Worm (Caenorhabditis elegans) whole organism, L4 larva: ENCODE results near the gene C09B8.3.

Source experiments
- F26F4.8 ChIP-seq: fragments of 200-800 bp; sonication (Bioruptor generic); conservative IDR thresholded peaks from 2 replicates; pipeline ENCODE4 v1.3.6; 2022; ENCODE audit warnings: missing genetic modification characterization, missing compliant biosample characterization
- F37D6.2 ChIP-seq: sonication (generic microtip); optimal IDR thresholded peaks from 2 replicates; lab custom pipeline; 2016; ENCODE audit warnings: mild to moderate bottlenecking, missing genetic modification characterization, missing compliant biosample characterization
- T26A8.4 ChIP-seq: fragments of 200-800 bp; sonication (Bioruptor generic); IDR thresholded peaks from 2 replicates; pipeline ENCODE4 v1.3.6; 2022; ENCODE audit warnings: missing genetic modification characterization, missing compliant biosample characterization
- Y48G9A.11 ChIP-seq: fragments of 200-800 bp; sonication (Bioruptor generic); IDR thresholded peaks from 2 replicates; pipeline ENCODE4 v1.3.6; 2022; ENCODE audit warnings: missing genetic modification reagents, missing genetic modification characterization, missing compliant biosample characterization
- ZK337.2 ChIP-seq: fragments of 200-800 bp; sonication (Bioruptor generic); IDR thresholded peaks from 2 replicates; pipeline ENCODE4 v1.3.6; 2022; ENCODE audit warnings: missing genetic modification reagents, missing genetic modification characterization, missing compliant biosample characterization
- ZK546.5 ChIP-seq, 2 experiments: sonication (generic microtip); optimal IDR thresholded peaks; 2 replicates each; lab custom pipeline; 2017; ENCODE audit warnings: missing biosample characterization in 2 of 2, missing genetic modification characterization in 2 of 2
- aha-1 ChIP-seq: fragments of 150-350 bp; peaks from one replicate; lab custom pipeline; 2014; ENCODE audit warnings: missing biosample characterization, missing genetic modification characterization
- ama-1 ChIP-seq: fragments of 150-350 bp; optimal IDR thresholded peaks from 2 replicates; lab custom pipeline; 2014; ENCODE audit warnings: inconsistent platforms, mixed read lengths
- attf-4 ChIP-seq: sonication (generic microtip); optimal IDR thresholded peaks from 3 replicates; lab custom pipeline; 2017; ENCODE audit warnings: missing biosample characterization, missing genetic modification characterization
- ceh-20 ChIP-seq: fragments of 200-800 bp; sonication (Bioruptor generic); IDR thresholded peaks from 2 replicates; pipeline ENCODE4 v1.3.6; 2022; ENCODE audit warnings: missing genetic modification reagents, missing genetic modification characterization, missing compliant biosample characterization
- ctbp-1 ChIP-seq: fragments of 200-800 bp; sonication (Bioruptor generic); IDR thresholded peaks from 2 replicates; pipeline ENCODE4 v1.3.6; 2022; ENCODE audit warnings: missing genetic modification reagents, missing genetic modification characterization, missing compliant biosample characterization
- daf-16 ChIP-seq, 3 experiments: sonication (generic microtip); optimal IDR thresholded peaks; 2 replicates each; lab custom pipeline; 2016 to 2017; ENCODE audit warnings: missing genetic modification characterization in 3 of 3, missing genetic modification reagents in 3 of 3, mild to moderate bottlenecking in 2 of 3, missing compliant biosample characterization in 2 of 3, missing biosample characterization in 1 of 3, moderate library complexity in 1 of 3
- daf-19 ChIP-seq: fragments of 200-800 bp; sonication (Bioruptor generic); conservative IDR thresholded peaks from 2 replicates; pipeline ENCODE4 v1.3.6; 2022; ENCODE audit warnings: missing genetic modification characterization, missing compliant biosample characterization
- dmd-6 ChIP-seq: fragments of 200-800 bp; sonication (Bioruptor generic); IDR thresholded peaks from 2 replicates; pipeline ENCODE4 v1.3.6; 2022; ENCODE audit warnings: missing genetic modification reagents, missing genetic modification characterization, missing compliant biosample characterization
- dve-1 ChIP-seq: sonication (generic microtip); optimal IDR thresholded peaks from 2 replicates; lab custom pipeline; 2017; ENCODE audit warnings: antibody characterized with exemption, mild to moderate bottlenecking, missing genetic modification characterization, missing compliant biosample characterization; ENCODE audit not compliant: insufficient read depth
- hlh-11 ChIP-seq: fragments of 200-800 bp; sonication (Bioruptor generic); optimal IDR thresholded peaks from 2 replicates; lab custom pipeline; 2018; ENCODE audit warnings: mild to moderate bottlenecking, missing genetic modification characterization, missing compliant biosample characterization
- hlh-30 ChIP-seq: sonication (generic microtip); optimal IDR thresholded peaks from 2 replicates; lab custom pipeline; 2017; ENCODE audit warnings: antibody characterized with exemption, mild to moderate bottlenecking, missing genetic modification characterization, missing compliant biosample characterization; ENCODE audit not compliant: insufficient read depth
- lin-15B ChIP-seq: fragments of 150-350 bp; sonication (generic microtip); optimal IDR thresholded peaks from 3 replicates; lab custom pipeline; 2014; ENCODE audit warnings: missing biosample characterization, missing genetic modification characterization
- lin-29 ChIP-seq: fragments of 200-800 bp; sonication (Bioruptor generic); IDR thresholded peaks from 2 replicates; pipeline ENCODE4 v1.3.6; 2022; ENCODE audit warnings: missing genetic modification reagents, missing genetic modification characterization, missing compliant biosample characterization
- lir-3 ChIP-seq: sonication (generic microtip); optimal IDR thresholded peaks from 2 replicates; lab custom pipeline; 2016; ENCODE audit warnings: mild to moderate bottlenecking, missing genetic modification characterization, missing compliant biosample characterization
- mdl-1 ChIP-seq, 2 experiments: fragments of 150-350 bp in 1 of 2; sonication (generic microtip) in 1 of 2; optimal IDR thresholded peaks; 2 replicates each; lab custom pipeline; 2014 to 2017; ENCODE audit warnings: missing biosample characterization in 2 of 2, missing genetic modification characterization in 2 of 2
- nhr-10 ChIP-seq: fragments of 150-350 bp; optimal IDR thresholded peaks from 2 replicates; lab custom pipeline; 2014; ENCODE audit warnings: missing biosample characterization, missing genetic modification characterization
- nhr-25 ChIP-seq: sonication (generic microtip); optimal IDR thresholded peaks from 2 replicates; lab custom pipeline; 2017; ENCODE audit warnings: missing genetic modification characterization, mild to moderate bottlenecking, missing compliant biosample characterization, antibody characterized with exemption, moderate library complexity, borderline replicate concordance; ENCODE audit not compliant: insufficient read depth
- nhr-28 ChIP-seq: fragments of 150-350 bp; optimal IDR thresholded peaks from 2 replicates; lab custom pipeline; 2014; ENCODE audit warnings: missing biosample characterization, missing genetic modification characterization
- nhr-42 ChIP-seq: fragments of 200-800 bp; sonication (Bioruptor generic); IDR thresholded peaks from 2 replicates; pipeline ENCODE4 v1.3.6; 2022; ENCODE audit warnings: missing genetic modification characterization, missing compliant biosample characterization
- nhr-6 ChIP-seq: fragments of 150-350 bp; optimal IDR thresholded peaks from 2 replicates; lab custom pipeline; 2014; ENCODE audit warnings: missing biosample characterization, missing genetic modification characterization
- php-3 ChIP-seq: fragments of 200-800 bp; sonication (Bioruptor generic); IDR thresholded peaks from 2 replicates; pipeline ENCODE4 v1.3.6; 2022; ENCODE audit warnings: missing genetic modification reagents, missing genetic modification characterization, missing compliant biosample characterization
- sdz-12 ChIP-seq: fragments of 200-800 bp; sonication (Bioruptor generic); optimal IDR thresholded peaks from 2 replicates; lab custom pipeline; 2018; ENCODE audit warnings: mild to moderate bottlenecking, missing genetic modification characterization, missing compliant biosample characterization
- tra-1 ChIP-seq: fragments of 200-800 bp; sonication (Bioruptor generic); IDR thresholded peaks from 2 replicates; pipeline ENCODE4 v1.3.6; 2022; ENCODE audit warnings: missing genetic modification reagents, missing genetic modification characterization, missing compliant biosample characterization
- unc-62 ChIP-seq, 3 experiments: fragments of 150-350 bp in 1 of 3; sonication (generic microtip); optimal IDR thresholded peaks in 2 of 3; peaks in 1 of 3; 1 replicate in 1 of 3; 2 replicates in 2 of 3; lab custom pipeline; 2014 to 2017; ENCODE audit warnings: missing biosample characterization in 3 of 3, missing genetic modification characterization in 3 of 3, missing genetic modification reagents in 3 of 3, missing genotype in 1 of 3
- vab-7 ChIP-seq: fragments of 200-800 bp; sonication (Bioruptor generic); IDR thresholded peaks from 2 replicates; pipeline ENCODE4 v1.3.6; 2022; ENCODE audit warnings: missing genetic modification reagents, missing genetic modification characterization, missing compliant biosample characterization
- zfp-3 ChIP-seq: fragments of 200-800 bp; sonication (Bioruptor generic); conservative IDR thresholded peaks from 2 replicates; pipeline ENCODE4 v1.3.6; 2022; ENCODE audit warnings: missing genetic modification reagents, missing genetic modification characterization, missing compliant biosample characterization
- zip-11 ChIP-seq: fragments of 200-800 bp; sonication (Bioruptor generic); IDR thresholded peaks from 2 replicates; pipeline ENCODE4 v1.3.6; 2022; ENCODE audit warnings: missing genetic modification characterization, missing compliant biosample characterization

Gene C09B8.3

ce11 chrX:5975726-5976125 lies 34.7 kb downstream of the C09B8.3 start:
- TF ChIP-seq lin-15B (tag; lab: Kevin White, UChicago) (no peak), daf-16 (GFP tag; optimal IDR thresholded peaks at IDR 0.05; lab: Kevin White, UChicago) (no peak), daf-16 (tag; optimal IDR thresholded peaks at IDR 0.05; lab: Kevin White, UChicago) (peak; percentile 21), nhr-28 (tag; lab: Kevin White, UChicago) (peak; percentile 58), php-3 (GFP tag; lab: Robert Waterston, UW) (0 out of 2 replicates have a peak, but pooled peaks have one; percentile 31), F26F4.8 (GFP tag; lab: Robert Waterston, UW) (no peak), nhr-42 (no peak), nhr-10 (tag; lab: Kevin White, UChicago) (no peak), unc-62 (GFP tag; optimal IDR thresholded peaks at IDR 0.05 in 1 of 2; lab: Kevin White, UChicago) (no peak), unc-62 (tag; optimal IDR thresholded peaks at IDR 0.05; lab: Kevin White, UChicago) (no peak), ctbp-1 (no peak)
- TF ChIP-seq, all 104 proteins: peak for 3

ce11 chrX:5975228-5975627 lies 35.2 kb downstream of the C09B8.3 start:
- TF ChIP-seq aha-1 (tag; lab: Kevin White, UChicago) (peak; percentile 72), ZK546.5 (tag; optimal IDR thresholded peaks at IDR 0.05; lab: Kevin White, UChicago) (no peak), lin-29 (GFP tag; lab: Robert Waterston, UW) (no peak)

- peak; percentile 69; the same call in 1 of the 2 replicates for TF ChIP-seq ceh-20 (GFP tag; lab: Robert Waterston, UW)
- peak; percentile 55 for TF ChIP-seq aha-1 (tag; lab: Kevin White, UChicago)
- TF ChIP-seq lin-15B (tag; lab: Kevin White, UChicago), result no peak
These were observed 38.3 kb downstream of the C09B8.3 start for ce11 chrX:5972212-5972611.

ce11 chrX:5962560-5962959 lies 47.9 kb downstream of the C09B8.3 start:
- TF ChIP-seq dmd-6 (GFP tag; lab: Robert Waterston, UW) (peak; percentile 74), ceh-20 (GFP tag; lab: Robert Waterston, UW) (no peak), zip-11 (GFP tag; lab: Robert Waterston, UW) (no peak), lir-3 (no peak), tra-1 (GFP tag; lab: Robert Waterston, UW) (peak; percentile 45; the same call in 1 of the 2 replicates), nhr-28 (tag; lab: Kevin White, UChicago) (peak; percentile 39), ZK337.2 (GFP tag; lab: Robert Waterston, UW) (no peak), sdz-12 (GFP tag; lab: Kevin White, UChicago) (no peak), mdl-1 (tag; optimal IDR thresholded peaks at IDR 0.05; lab: Kevin White, UChicago) (no peak), daf-19 (no peak), nhr-6 (tag; lab: Kevin White, UChicago) (no peak), F37D6.2 (no peak), zfp-3 (GFP tag; lab: Robert Waterston, UW) (no peak), dve-1 (tag; lab: Kevin White, UChicago) (peak; percentile 70), Y48G9A.11 (no peak), hlh-30 (peak; percentile 55), nhr-25 (no peak), aha-1 (tag; lab: Kevin White, UChicago) (no peak), ama-1 (lab: Kevin White, UChicago) (no peak), attf-4 (tag; lab: Kevin White, UChicago) (no peak), ctbp-1 (no peak), T26A8.4 (GFP tag; lab: Robert Waterston, UW) (no peak), hlh-11 (tag; lab: Kevin White, UChicago) (peak; percentile 56), vab-7 (no peak), daf-16 (GFP tag; optimal IDR thresholded peaks at IDR 0.05; lab: Kevin White, UChicago) (no peak), daf-16 (tag; optimal IDR thresholded peaks at IDR 0.05; lab: Kevin White, UChicago) (peak; percentile 67)
- TF ChIP-seq, all 104 proteins: peak for 7
